Worm (Caenorhabditis elegans) whole organism, young adult: Measurements from ENCODE around the gene Y39C12A.9.

ENCODE experiments used
- C17E4.6 ChIP-seq: fragments of 200-800 bp; sonication (Bioruptor generic); IDR thresholded peaks from 2 replicates; pipeline ENCODE4 v1.3.6; 2022; ENCODE audit warnings: missing genetic modification reagents, missing genetic modification characterization, missing compliant biosample characterization
- F10E7.11 ChIP-seq: sonication (generic microtip); optimal IDR thresholded peaks from 2 replicates; lab custom pipeline; 2017; ENCODE audit warnings: mild to moderate bottlenecking, missing genetic modification characterization, moderate library complexity, missing compliant biosample characterization
- F39B2.1 ChIP-seq: fragments of 200-800 bp; sonication (Bioruptor generic); IDR thresholded peaks from 2 replicates; pipeline ENCODE4 v1.3.6; 2022; ENCODE audit warnings: missing genetic modification reagents, missing genetic modification characterization, missing compliant biosample characterization
- F52B5.7 ChIP-seq: sonication (generic microtip); optimal IDR thresholded peaks from 2 replicates; lab custom pipeline; 2016; ENCODE audit warnings: mild to moderate bottlenecking, missing genetic modification characterization, missing compliant biosample characterization
- F57A8.1 ChIP-seq: fragments of 200-800 bp; sonication (Bioruptor generic); optimal IDR thresholded peaks from 2 replicates; lab custom pipeline; 2018; ENCODE audit warnings: mild to moderate bottlenecking, missing genetic modification characterization, moderate library complexity, missing compliant biosample characterization
- T07F8.4 ChIP-seq: sonication (generic microtip); optimal IDR thresholded peaks from 2 replicates; lab custom pipeline; 2016; ENCODE audit warnings: mild to moderate bottlenecking, missing genetic modification characterization, moderate library complexity, missing compliant biosample characterization
- Y53G8AR.9 ChIP-seq: fragments of 200-800 bp; sonication (Bioruptor generic); conservative IDR thresholded peaks from 2 replicates; pipeline ENCODE4 v1.3.6; 2022; ENCODE audit warnings: missing genetic modification reagents, missing genetic modification characterization, missing compliant biosample characterization
- aptf-3 ChIP-seq: fragments of 200-800 bp; sonication (Bioruptor generic); IDR thresholded peaks from 2 replicates; pipeline ENCODE4 v1.3.6; 2022; ENCODE audit warnings: missing genetic modification characterization, missing compliant biosample characterization
- attf-3 ChIP-seq: fragments of 200-800 bp; sonication (Bioruptor generic); conservative IDR thresholded peaks from 2 replicates; pipeline ENCODE4 v1.3.6; 2022; ENCODE audit warnings: missing genetic modification reagents, missing genetic modification characterization, missing compliant biosample characterization
- bed-2 ChIP-seq: fragments of 200-800 bp; sonication (Bioruptor generic); IDR thresholded peaks from 2 replicates; pipeline ENCODE4 v1.3.6; 2022; ENCODE audit warnings: missing genetic modification reagents, missing genetic modification characterization, missing compliant biosample characterization
- ccch-3 ChIP-seq: fragments of 200-800 bp; sonication (Bioruptor generic); optimal IDR thresholded peaks from 2 replicates; lab custom pipeline; 2018; ENCODE audit warnings: mild to moderate bottlenecking, missing genetic modification characterization, missing compliant biosample characterization
- cebp-1 ChIP-seq, 2 experiments: fragments of 200-800 bp in 1 of 2; sonication (Bioruptor generic) in 1 of 2; sonication (generic microtip) in 1 of 2; IDR thresholded peaks in 1 of 2; optimal IDR thresholded peaks in 1 of 2; 2 replicates each; pipeline versions ENCODE4 v1.3.6 to Lab custom; 2017 to 2022; ENCODE audit warnings: missing compliant biosample characterization in 2 of 2, missing genetic modification characterization in 2 of 2, mild to moderate bottlenecking in 1 of 2, missing genetic modification reagents in 1 of 2, moderate library complexity in 1 of 2
- cebp-2 ChIP-seq: fragments of 200-800 bp; sonication (Bioruptor generic); IDR thresholded peaks from 2 replicates; pipeline ENCODE4 v1.3.6; 2022; ENCODE audit warnings: missing genetic modification characterization, missing compliant biosample characterization
- ceh-100 ChIP-seq: fragments of 200-800 bp; sonication (Bioruptor generic); IDR thresholded peaks from 2 replicates; pipeline ENCODE4 v1.3.6; 2022; ENCODE audit warnings: missing genetic modification reagents, missing genetic modification characterization, missing compliant biosample characterization
- egl-18 ChIP-seq: fragments of 200-800 bp; sonication (Bioruptor generic); IDR thresholded peaks from 2 replicates; pipeline ENCODE4 v1.3.6; 2022; ENCODE audit warnings: missing genetic modification reagents, missing genetic modification characterization, missing compliant biosample characterization
- egl-44 ChIP-seq: fragments of 200-800 bp; sonication (Bioruptor generic); IDR thresholded peaks from 2 replicates; pipeline ENCODE4 v1.3.6; 2022; ENCODE audit warnings: missing genetic modification reagents, missing genetic modification characterization, missing compliant biosample characterization
- egrh-3 ChIP-seq: fragments of 200-800 bp; sonication (Bioruptor generic); IDR thresholded peaks from 2 replicates; pipeline ENCODE4 v1.3.6; 2022; ENCODE audit warnings: missing genetic modification reagents, missing genetic modification characterization, missing compliant biosample characterization
- him-1 ChIP-seq: sonication (generic microtip); optimal IDR thresholded peaks from 2 replicates; lab custom pipeline; 2016; ENCODE audit warnings: missing genotype, missing genetic modification reagents, missing genetic modification characterization, missing compliant biosample characterization
- lin-54 ChIP-seq: fragments of 200-800 bp; sonication (Bioruptor generic); optimal IDR thresholded peaks from 2 replicates; lab custom pipeline; 2018; ENCODE audit warnings: mild to moderate bottlenecking, missing genetic modification characterization, missing compliant biosample characterization
- lir-1 ChIP-seq: fragments of 200-800 bp; sonication (Bioruptor generic); conservative IDR thresholded peaks from 2 replicates; pipeline ENCODE4 v1.3.6; 2022; ENCODE audit warnings: missing genetic modification reagents, missing genetic modification characterization, missing compliant biosample characterization
- lsl-1 ChIP-seq: fragments of 200-800 bp; sonication (Bioruptor generic); optimal IDR thresholded peaks from 2 replicates; lab custom pipeline; 2018; ENCODE audit warnings: mild to moderate bottlenecking, missing genetic modification characterization, moderate library complexity, missing compliant biosample characterization
- lsy-27 ChIP-seq: sonication (generic microtip); optimal IDR thresholded peaks from 2 replicates; lab custom pipeline; 2017; ENCODE audit warnings: missing genetic modification characterization, mild to moderate bottlenecking, missing compliant biosample characterization, antibody characterized with exemption, missing genotype, borderline replicate concordance; ENCODE audit not compliant: insufficient read depth
- madf-10 ChIP-seq: sonication (generic microtip); optimal IDR thresholded peaks from 2 replicates; lab custom pipeline; 2016; ENCODE audit warnings: mild to moderate bottlenecking, missing genetic modification characterization, missing compliant biosample characterization
- mxl-1 ChIP-seq: sonication (generic microtip); optimal IDR thresholded peaks from 2 replicates; lab custom pipeline; 2016; ENCODE audit warnings: missing genetic modification characterization, missing compliant biosample characterization
- nhr-120 ChIP-seq: fragments of 200-800 bp; sonication (Bioruptor generic); IDR thresholded peaks from 2 replicates; pipeline ENCODE4 v1.3.6; 2022; ENCODE audit warnings: missing genetic modification characterization, missing compliant biosample characterization
- nhr-27 ChIP-seq: fragments of 200-800 bp; sonication (Bioruptor generic); optimal IDR thresholded peaks from 2 replicates; lab custom pipeline; 2018; ENCODE audit warnings: mild to moderate bottlenecking, missing genetic modification characterization, moderate library complexity, missing compliant biosample characterization
- nhr-80 ChIP-seq: sonication (generic microtip); optimal IDR thresholded peaks from 2 replicates; lab custom pipeline; 2016; ENCODE audit warnings: missing genetic modification characterization, missing compliant biosample characterization
- pha-4 ChIP-seq: fragments of 150-350 bp; sonication (generic microtip); optimal IDR thresholded peaks from 2 replicates; lab custom pipeline; 2014; ENCODE audit warnings: missing biosample characterization, missing genetic modification reagents, missing genetic modification characterization
- rpc-1 ChIP-seq, 2 experiments: fragments of 150-350 bp in 1 of 2; sonication (generic microtip) in 1 of 2; optimal IDR thresholded peaks; 2 replicates each; lab custom pipeline; 2014 to 2018; ENCODE audit warnings: missing biosample characterization in 1 of 2, missing genetic modification characterization in 1 of 2, missing genetic modification reagents in 1 of 2, missing genotype in 1 of 2
- snpc-1.1 ChIP-seq: sonication (generic microtip); optimal IDR thresholded peaks from 2 replicates; lab custom pipeline; 2017; ENCODE audit warnings: missing genetic modification characterization, mild to moderate bottlenecking, missing compliant biosample characterization, antibody characterized with exemption, moderate library complexity, missing genotype, missing genetic modification reagents; ENCODE audit not compliant: insufficient read depth
- snpc-1.3 ChIP-seq: sonication (generic microtip); optimal IDR thresholded peaks from 2 replicates; lab custom pipeline; 2017; ENCODE audit warnings: missing genetic modification characterization, mild to moderate bottlenecking, missing compliant biosample characterization, antibody characterized with exemption, moderate library complexity, missing genotype, missing genetic modification reagents; ENCODE audit not compliant: insufficient read depth
- snpc-4 ChIP-seq, 5 experiments: fragments of 150-350 bp in 1 of 5; sonication (generic microtip) in 4 of 5; optimal IDR thresholded peaks; 2 replicates each; lab custom pipeline; 2014 to 2018; ENCODE audit warnings: missing genetic modification characterization in 5 of 5, missing biosample characterization in 3 of 5, antibody characterized with exemption in 2 of 5, mild to moderate bottlenecking in 2 of 5, missing compliant biosample characterization in 2 of 5, missing genotype in 2 of 5, moderate library complexity in 2 of 5, missing genetic modification reagents in 1 of 5
- ztf-22 ChIP-seq: fragments of 200-800 bp; sonication (Bioruptor generic); optimal IDR thresholded peaks from 2 replicates; lab custom pipeline; 2018; ENCODE audit warnings: mild to moderate bottlenecking, missing genetic modification characterization, moderate library complexity, missing compliant biosample characterization

Y39C12A.9 gene

ce11 chrIV:12302885-12303284 lies 43.9 kb upstream of the Y39C12A.9 start:
- no peak for TF ChIP-seq ceh-100 (GFP tag; lab: Robert Waterston, UW)
- TF ChIP-seq lin-54 (GFP tag; lab: Kevin White, UChicago), result no peak
- TF ChIP-seq mxl-1 (tag; lab: Kevin White, UChicago), result no peak
- no peak for TF ChIP-seq cebp-1 (GFP tag; IDR thresholded peaks at IDR 0.05; lab: Robert Waterston, UW)
- TF ChIP-seq cebp-1 (tag; optimal IDR thresholded peaks at IDR 0.05; lab: Kevin White, UChicago), result peak; percentile 59
- no peak for TF ChIP-seq lir-1
- TF ChIP-seq F57A8.1 (GFP tag; lab: Kevin White, UChicago), result no peak
- TF ChIP-seq ccch-3, result no peak
- peak; percentile 66 for TF ChIP-seq nhr-80
- no peak for TF ChIP-seq aptf-3 (GFP tag; lab: Robert Waterston, UW)
- TF ChIP-seq, all 124 proteins: peak for 2

ce11 chrIV:12301161-12301560 lies 42.1 kb upstream of the Y39C12A.9 start, which contains the start of gene oac-59:
oac-59 (minus strand) TSS chrIV:12301261.
- TF ChIP-seq ztf-22 (no peak), F52B5.7 (tag; lab: Kevin White, UChicago) (no peak), him-1 (no peak), nhr-120 (GFP tag; lab: Robert Waterston, UW) (no peak)

ce11 chrIV:12294770-12295169 lies 35.8 kb upstream of the Y39C12A.9 start:
- TF ChIP-seq cebp-2, result peak; percentile 74; the same call in 1 of the 2 replicates
- TF ChIP-seq egrh-3, result peak; percentile 66; the same call in 1 of the 2 replicates

ce11 chrIV:12290744-12291143 lies 31.7 kb upstream of the Y39C12A.9 start, which contains the start of gene C42C1.8:
C42C1.8 (plus strand) TSS chrIV:12291044.
- TF ChIP-seq bed-2 (no peak), rpc-1 (optimal IDR thresholded peaks at IDR 0.05; lab: Kevin White, UChicago) (no peak), rpc-1 (tag; optimal IDR thresholded peaks at IDR 0.05; lab: Kevin White, UChicago) (no peak), F10E7.11 (no peak), Y53G8AR.9 (GFP tag; lab: Robert Waterston, UW) (no peak), egl-18 (no peak), lsl-1 (GFP tag; lab: Kevin White, UChicago) (no peak), madf-10 (tag; lab: Kevin White, UChicago) (no peak), lsy-27 (tag; lab: Kevin White, UChicago) (no peak), pha-4 (tag; lab: Kevin White, UChicago) (no peak), F57A8.1 (GFP tag; lab: Kevin White, UChicago) (no peak), nhr-27 (tag; lab: Kevin White, UChicago) (no peak), attf-3 (GFP tag; lab: Robert Waterston, UW) (no peak), F39B2.1 (no peak), snpc-1.3 (tag; lab: Kevin White, UChicago) (no peak), snpc-4 (GFP tag; optimal IDR thresholded peaks at IDR 0.05; lab: Kevin White, UChicago) (no peak), snpc-4 (tag; optimal IDR thresholded peaks at IDR 0.05; lab: Kevin White, UChicago) (no peak), C17E4.6 (no peak), T07F8.4 (tag; lab: Kevin White, UChicago) (no peak), egl-44 (GFP tag; lab: Robert Waterston, UW) (no peak), egrh-3 (no peak), snpc-1.1 (no peak)
